Worm (Caenorhabditis elegans) whole organism, L2 larva: Measurements from ENCODE around the gene srsx-16.

Source experiments
- C34F6.9 ChIP-seq: fragments of 150-350 bp; optimal IDR thresholded peaks from 2 replicates; lab custom pipeline; 2014; ENCODE audit warnings: missing biosample characterization, missing genetic modification characterization
- F13H6.1 ChIP-seq: sonication (generic microtip); optimal IDR thresholded peaks from 2 replicates; lab custom pipeline; 2016; ENCODE audit warnings: missing genetic modification characterization, missing compliant biosample characterization
- R02D3.7 ChIP-seq: fragments of 150-350 bp; optimal IDR thresholded peaks from 2 replicates; lab custom pipeline; 2014; ENCODE audit warnings: missing biosample characterization, missing genetic modification characterization
- Y55F3AM.14 ChIP-seq: fragments of 200-800 bp; sonication (Bioruptor generic); optimal IDR thresholded peaks from 2 replicates; lab custom pipeline; 2018; ENCODE audit warnings: mild to moderate bottlenecking, missing genetic modification characterization, missing compliant biosample characterization
- ZK546.5 ChIP-seq: sonication (generic microtip); optimal IDR thresholded peaks from 2 replicates; lab custom pipeline; 2017; ENCODE audit warnings: missing biosample characterization, missing genetic modification characterization
- alr-1 ChIP-seq: fragments of 150-350 bp; optimal IDR thresholded peaks from 2 replicates; lab custom pipeline; 2014; ENCODE audit warnings: missing biosample characterization, missing genetic modification characterization
- ama-1 ChIP-seq: fragments of 150-350 bp; optimal IDR thresholded peaks from 2 replicates; lab custom pipeline; 2018; ENCODE audit warnings: inconsistent platforms
- blmp-1 ChIP-seq: sonication (generic microtip); optimal IDR thresholded peaks from 2 replicates; lab custom pipeline; 2017; ENCODE audit warnings: missing genetic modification characterization, mild to moderate bottlenecking, missing compliant biosample characterization, antibody characterized with exemption, moderate library complexity; ENCODE audit not compliant: insufficient read depth
- ceh-16 ChIP-seq: fragments of 150-350 bp; optimal IDR thresholded peaks from 2 replicates; lab custom pipeline; 2014; ENCODE audit warnings: missing biosample characterization, missing genetic modification characterization
- ceh-82 ChIP-seq: fragments of 150-350 bp; optimal IDR thresholded peaks from 2 replicates; lab custom pipeline; 2014; ENCODE audit warnings: missing biosample characterization, missing genetic modification characterization
- crh-2 ChIP-seq: sonication (generic microtip); optimal IDR thresholded peaks from 2 replicates; lab custom pipeline; 2017; ENCODE audit warnings: missing biosample characterization, missing genetic modification characterization
- dmd-4 ChIP-seq: sonication (generic microtip); optimal IDR thresholded peaks from 2 replicates; lab custom pipeline; 2017; ENCODE audit warnings: missing biosample characterization, missing genetic modification characterization
- elt-1 ChIP-seq: fragments of 150-350 bp; optimal IDR thresholded peaks from 2 replicates; lab custom pipeline; 2014; ENCODE audit warnings: missing biosample characterization, missing genetic modification characterization
- elt-3 ChIP-seq: sonication (generic microtip); optimal IDR thresholded peaks from 2 replicates; lab custom pipeline; 2017; ENCODE audit warnings: missing biosample characterization, missing genetic modification characterization
- fos-1 ChIP-seq: fragments of 150-350 bp; optimal IDR thresholded peaks from 2 replicates; lab custom pipeline; 2014; ENCODE audit warnings: missing biosample characterization, missing genetic modification characterization
- gmeb-1 ChIP-seq: fragments of 150-350 bp; optimal IDR thresholded peaks from 2 replicates; lab custom pipeline; 2014; ENCODE audit warnings: missing biosample characterization, missing genetic modification characterization
- lin-39 ChIP-seq: fragments of 150-350 bp; optimal IDR thresholded peaks from 2 replicates; lab custom pipeline; 2014; ENCODE audit warnings: missing biosample characterization, missing genetic modification reagents, missing genetic modification characterization
- lsy-2 ChIP-seq, 2 experiments: fragments of 150-350 bp in 1 of 2; sonication (generic microtip) in 1 of 2; optimal IDR thresholded peaks; 2 replicates each; lab custom pipeline; 2014 to 2017; ENCODE audit warnings: missing biosample characterization in 2 of 2, missing genetic modification characterization in 2 of 2
- mab-5 ChIP-seq: fragments of 150-350 bp; optimal IDR thresholded peaks from 2 replicates; lab custom pipeline; 2014; ENCODE audit warnings: missing biosample characterization, missing genetic modification characterization
- mbf-1 ChIP-seq: sonication (generic microtip); optimal IDR thresholded peaks from 2 replicates; lab custom pipeline; 2017; ENCODE audit warnings: missing biosample characterization, missing genetic modification characterization
- mdl-1 ChIP-seq, 2 experiments: fragments of 150-350 bp in 1 of 2; sonication (generic microtip) in 1 of 2; optimal IDR thresholded peaks; 2 replicates each; lab custom pipeline; 2017; ENCODE audit warnings: missing biosample characterization in 2 of 2, missing genetic modification characterization in 2 of 2
- nhr-11 ChIP-seq: fragments of 150-350 bp; optimal IDR thresholded peaks from 2 replicates; lab custom pipeline; 2014; ENCODE audit warnings: missing biosample characterization, missing genetic modification characterization
- nhr-12 ChIP-seq: fragments of 150-350 bp; optimal IDR thresholded peaks from 2 replicates; lab custom pipeline; 2014; ENCODE audit warnings: missing biosample characterization, missing genetic modification characterization
- nhr-129 ChIP-seq: fragments of 150-350 bp; optimal IDR thresholded peaks from 2 replicates; lab custom pipeline; 2014; ENCODE audit warnings: missing biosample characterization, missing genetic modification characterization
- nhr-21 ChIP-seq: fragments of 150-350 bp; optimal IDR thresholded peaks from 2 replicates; lab custom pipeline; 2014; ENCODE audit warnings: missing biosample characterization, missing genetic modification characterization
- nhr-23 ChIP-seq: fragments of 150-350 bp; optimal IDR thresholded peaks from 2 replicates; lab custom pipeline; 2014; ENCODE audit warnings: missing biosample characterization, missing genetic modification reagents, missing genetic modification characterization
- nhr-237 ChIP-seq: fragments of 150-350 bp; optimal IDR thresholded peaks from 2 replicates; lab custom pipeline; 2014; ENCODE audit warnings: missing biosample characterization, missing genetic modification characterization
- nhr-25 ChIP-seq: fragments of 150-350 bp; sonication (generic microtip); optimal IDR thresholded peaks from 3 replicates; lab custom pipeline; 2014; ENCODE audit warnings: missing biosample characterization, missing genetic modification characterization
- nhr-6 ChIP-seq: fragments of 150-350 bp; optimal IDR thresholded peaks from 2 replicates; lab custom pipeline; 2014; ENCODE audit warnings: missing biosample characterization, missing genetic modification characterization
- nhr-77 ChIP-seq: fragments of 150-350 bp; optimal IDR thresholded peaks from 2 replicates; lab custom pipeline; 2014; ENCODE audit warnings: missing biosample characterization, missing genetic modification characterization
- sem-4 ChIP-seq: fragments of 150-350 bp; optimal IDR thresholded peaks from 2 replicates; lab custom pipeline; 2014; ENCODE audit warnings: missing biosample characterization, missing genetic modification reagents, missing genetic modification characterization
- skn-1 ChIP-seq: sonication (generic microtip); optimal IDR thresholded peaks from 2 replicates; lab custom pipeline; 2017; ENCODE audit warnings: missing biosample characterization, missing genetic modification characterization
- sma-3 ChIP-seq: sonication (generic microtip); optimal IDR thresholded peaks from 2 replicates; lab custom pipeline; 2016; ENCODE audit warnings: missing genetic modification reagents, missing genetic modification characterization, missing compliant biosample characterization
- sma-9 ChIP-seq, 2 experiments: fragments of 150-350 bp in 1 of 2; sonication (generic microtip) in 1 of 2; optimal IDR thresholded peaks; 2 replicates each; lab custom pipeline; 2014 to 2016; ENCODE audit warnings: missing genetic modification characterization in 2 of 2, mild to moderate bottlenecking in 1 of 2, missing biosample characterization in 1 of 2, missing compliant biosample characterization in 1 of 2, missing genetic modification reagents in 1 of 2, moderate library complexity in 1 of 2
- snpc-4 ChIP-seq: fragments of 150-350 bp; optimal IDR thresholded peaks from 2 replicates; lab custom pipeline; 2014; ENCODE audit warnings: missing biosample characterization, missing genetic modification characterization
- unc-39 ChIP-seq: fragments of 150-350 bp; optimal IDR thresholded peaks from 2 replicates; lab custom pipeline; 2014; ENCODE audit warnings: missing biosample characterization, missing genetic modification characterization
- unc-55 ChIP-seq: fragments of 150-350 bp; sonication (generic microtip); optimal IDR thresholded peaks from 3 replicates; lab custom pipeline; 2014; ENCODE audit warnings: missing biosample characterization, missing genetic modification reagents, missing genetic modification characterization
- unc-62 ChIP-seq: fragments of 150-350 bp; optimal IDR thresholded peaks from 2 replicates; lab custom pipeline; 2014; ENCODE audit warnings: missing biosample characterization, missing genetic modification reagents, missing genetic modification characterization
- zag-1 ChIP-seq: fragments of 150-350 bp; optimal IDR thresholded peaks from 2 replicates; lab custom pipeline; 2014; ENCODE audit warnings: missing biosample characterization, missing genetic modification characterization
- ztf-1 ChIP-seq: fragments of 200-800 bp; sonication (Bioruptor generic); conservative IDR thresholded peaks from 2 replicates; pipeline ENCODE4 v1.3.6; 2022; ENCODE audit warnings: missing genetic modification characterization, missing compliant biosample characterization
- ztf-11 ChIP-seq: sonication (generic microtip); optimal IDR thresholded peaks from 2 replicates; lab custom pipeline; 2017; ENCODE audit warnings: missing biosample characterization, missing genetic modification characterization

The srsx-16 gene

ce11 chrIV:5660239-5660638 is 40.7 kb upstream of the srsx-16 start, which contains the start of gene skn-1:
skn-1 (minus strand) TSS chrIV:5660384.
- TF ChIP-seq nhr-237 (no peak), Y55F3AM.14 (GFP tag; lab: Kevin White, UChicago) (no peak), F13H6.1 (no peak), mdl-1 (tag; optimal IDR thresholded peaks at IDR 0.05; lab: Kevin White, UChicago) (no peak), C34F6.9 (tag; lab: Kevin White, UChicago) (no peak)

DNA sequence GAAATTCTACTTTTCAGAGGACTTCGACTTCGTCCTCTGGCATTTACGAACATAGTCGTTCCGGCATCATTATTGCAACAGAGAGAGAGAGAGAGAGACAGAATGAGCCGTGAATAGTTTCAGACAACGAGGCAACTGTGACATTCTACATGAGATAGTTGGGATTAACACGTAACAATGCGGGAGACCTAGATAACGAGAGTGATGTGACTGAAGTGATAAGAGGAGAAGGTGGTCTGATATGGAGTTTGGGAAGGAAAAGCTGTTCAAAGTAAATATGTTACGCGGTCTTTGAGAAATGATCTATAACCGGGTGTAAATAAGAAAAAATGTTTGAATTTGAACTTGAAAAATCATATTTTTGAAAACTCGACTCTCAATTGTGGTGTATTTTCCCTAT is 39.9 kb upstream of the srsx-16 start:
- no peak for TF ChIP-seq nhr-11 (tag; lab: Kevin White, UChicago)
- peak; percentile 6 for TF ChIP-seq gmeb-1 (tag; lab: Kevin White, UChicago)
- peak; percentile 81 for TF ChIP-seq fos-1 (tag; lab: Kevin White, UChicago)
- peak; percentile 64 for TF ChIP-seq crh-2
- no peak for TF ChIP-seq nhr-25 (tag; lab: Kevin White, UChicago)
- TF ChIP-seq sma-9 (GFP tag; optimal IDR thresholded peaks at IDR 0.05; lab: Kevin White, UChicago): peak; percentile 86
- no peak for TF ChIP-seq sma-9 (tag; optimal IDR thresholded peaks at IDR 0.05; lab: Kevin White, UChicago)
- TF ChIP-seq skn-1 (tag; lab: Kevin White, UChicago): peak; percentile 97
- TF ChIP-seq sma-3: peak; percentile 18
- TF ChIP-seq mbf-1 (tag; lab: Kevin White, UChicago): no peak
- peak; percentile 22 for TF ChIP-seq nhr-129 (tag; lab: Kevin White, UChicago)
- peak; percentile 34 for TF ChIP-seq F13H6.1

- TF ChIP-seq fos-1 (tag; lab: Kevin White, UChicago) (peak; percentile 28), sma-9 (GFP tag; optimal IDR thresholded peaks at IDR 0.05; lab: Kevin White, UChicago) (peak; percentile 78), sma-9 (tag; optimal IDR thresholded peaks at IDR 0.05; lab: Kevin White, UChicago) (no peak), nhr-23 (no peak)
- TF ChIP-seq, all 48 proteins: peak for 2
Measured at ce11 chrIV:5658897-5659296, 39.4 kb upstream of the srsx-16 start.

DNA sequence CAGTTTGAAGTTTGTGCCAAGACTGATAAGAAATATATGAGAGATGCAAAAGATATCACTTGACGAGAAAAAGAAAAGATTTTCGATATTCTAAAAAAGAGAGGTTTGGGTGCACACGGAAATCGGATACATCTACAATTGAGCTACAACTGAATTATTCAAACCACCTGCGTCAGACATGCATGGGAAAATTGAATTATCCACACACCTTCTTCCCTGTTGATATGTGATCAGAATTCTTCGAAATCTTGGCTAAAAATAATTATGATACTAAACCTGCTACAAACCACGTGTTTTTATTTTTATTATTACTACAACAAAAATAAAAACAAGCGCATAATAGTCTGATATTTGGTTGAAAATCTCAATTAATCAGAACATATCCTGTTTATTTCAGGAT is 38.7 kb upstream of the srsx-16 start:
- TF ChIP-seq C34F6.9 (tag; lab: Kevin White, UChicago): no peak
- TF ChIP-seq snpc-4 (tag; lab: Kevin White, UChicago): no peak
- TF ChIP-seq lsy-2 (tag; optimal IDR thresholded peaks at IDR 0.05; lab: Kevin White, UChicago): peak in 1 of 2 experiments; percentile 17
- no peak for TF ChIP-seq mbf-1 (tag; lab: Kevin White, UChicago)
- no peak for TF ChIP-seq zag-1 (tag; lab: Kevin White, UChicago)
- peak; percentile 44 for TF ChIP-seq sma-9 (GFP tag; optimal IDR thresholded peaks at IDR 0.05; lab: Kevin White, UChicago)
- no peak for TF ChIP-seq sma-9 (tag; optimal IDR thresholded peaks at IDR 0.05; lab: Kevin White, UChicago)
- no peak for TF ChIP-seq sma-3
- TF ChIP-seq sem-4 (tag; lab: Kevin White, UChicago): no peak
- no peak for TF ChIP-seq dmd-4 (tag; lab: Kevin White, UChicago)
- TF ChIP-seq gmeb-1 (tag; lab: Kevin White, UChicago): no peak
- TF ChIP-seq nhr-6 (tag; lab: Kevin White, UChicago): no peak
- TF ChIP-seq F13H6.1: no peak
- TF ChIP-seq nhr-23: no peak
- no peak for TF ChIP-seq nhr-21 (tag; lab: Kevin White, UChicago)
- TF ChIP-seq nhr-11 (tag; lab: Kevin White, UChicago): no peak
- no peak for TF ChIP-seq lin-39 (tag; lab: Kevin White, UChicago)
- TF ChIP-seq unc-39 (tag; lab: Kevin White, UChicago): no peak
- no peak for TF ChIP-seq unc-55 (GFP tag; lab: Kevin White, UChicago)
- peak; percentile 13 for TF ChIP-seq fos-1 (tag; lab: Kevin White, UChicago)
- no peak for TF ChIP-seq ZK546.5 (tag; lab: Kevin White, UChicago)
- no peak for TF ChIP-seq mab-5 (tag; lab: Kevin White, UChicago)

DNA sequence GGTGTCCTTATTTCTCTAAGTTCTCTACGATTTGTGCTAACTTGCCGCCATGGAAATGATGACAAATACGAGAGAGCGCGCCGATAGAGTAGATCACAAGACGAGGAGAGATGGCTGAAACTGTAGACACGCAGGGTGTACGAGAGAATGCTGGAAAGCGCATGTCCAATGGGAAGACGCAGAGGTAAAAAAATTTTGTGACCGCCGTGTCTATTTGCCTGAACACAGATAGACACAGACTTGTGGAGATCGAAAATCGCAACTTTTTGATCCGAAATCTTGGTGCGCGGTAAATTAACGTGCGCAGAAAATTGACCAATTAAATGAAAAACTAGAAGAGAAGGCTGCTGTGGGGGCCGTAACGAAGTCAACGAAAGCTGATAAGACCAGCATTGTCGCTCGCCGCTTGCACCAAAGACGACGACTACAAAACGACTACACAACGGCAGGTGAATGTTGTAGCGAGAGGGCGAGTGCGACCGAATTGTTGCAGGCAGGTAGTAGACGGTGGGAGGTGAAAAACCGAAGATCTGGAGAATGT is 37.7 kb upstream of the srsx-16 start:
- TF ChIP-seq ama-1: no peak
- TF ChIP-seq nhr-237: no peak
- no peak for TF ChIP-seq alr-1 (tag; lab: Kevin White, UChicago)
- peak; percentile 35 for TF ChIP-seq Y55F3AM.14 (GFP tag; lab: Kevin White, UChicago)
- TF ChIP-seq unc-62 (GFP tag; lab: Kevin White, UChicago): no peak
- TF ChIP-seq lsy-2 (tag; optimal IDR thresholded peaks at IDR 0.05; lab: Kevin White, UChicago): peak; percentile 30 to 74
- no peak for TF ChIP-seq nhr-77 (tag; lab: Kevin White, UChicago)
- TF ChIP-seq nhr-12 (tag; lab: Kevin White, UChicago): no peak
- no peak for TF ChIP-seq ztf-11 (tag; lab: Kevin White, UChicago)
- TF ChIP-seq F13H6.1: peak; percentile 93
- peak; percentile 58 to 71 for TF ChIP-seq mdl-1 (tag; optimal IDR thresholded peaks at IDR 0.05; lab: Kevin White, UChicago)
- TF ChIP-seq fos-1 (tag; lab: Kevin White, UChicago): peak; percentile 56
- TF ChIP-seq zag-1 (tag; lab: Kevin White, UChicago): peak; percentile 49
- no peak for TF ChIP-seq ztf-1
- TF ChIP-seq nhr-6 (tag; lab: Kevin White, UChicago): peak; percentile 83
- TF ChIP-seq elt-1 (tag; lab: Kevin White, UChicago): no peak
- no peak for TF ChIP-seq elt-3 (tag; lab: Kevin White, UChicago)
- TF ChIP-seq unc-55 (GFP tag; lab: Kevin White, UChicago): peak; percentile 46
- no peak for TF ChIP-seq nhr-23
- no peak for TF ChIP-seq mab-5 (tag; lab: Kevin White, UChicago)
- TF ChIP-seq blmp-1 (tag; lab: Kevin White, UChicago): peak; percentile 59
- no peak for TF ChIP-seq ceh-16 (tag; lab: Kevin White, UChicago)
- TF ChIP-seq R02D3.7 (tag; lab: Kevin White, UChicago): no peak
- peak; percentile 54 for TF ChIP-seq crh-2
- TF ChIP-seq sem-4 (tag; lab: Kevin White, UChicago): peak; percentile 78
- TF ChIP-seq skn-1 (tag; lab: Kevin White, UChicago): peak; percentile 100
- peak; percentile 20 for TF ChIP-seq ceh-82 (tag; lab: Kevin White, UChicago)
